Worm (Caenorhabditis elegans) whole organism, L4/young adult: ENCODE measurements around the gene F22B5.10.

Experiments used
- W03F9.2 ChIP-seq: fragments of 150-350 bp; optimal IDR thresholded peaks from 2 replicates; lab custom pipeline; 2014; ENCODE audit warnings: missing biosample characterization, missing genetic modification characterization
- him-1 ChIP-seq: sonication (generic microtip); optimal IDR thresholded peaks from 2 replicates; lab custom pipeline; 2016; ENCODE audit warnings: missing genotype, missing genetic modification reagents, missing genetic modification characterization, missing compliant biosample characterization

DNA sequence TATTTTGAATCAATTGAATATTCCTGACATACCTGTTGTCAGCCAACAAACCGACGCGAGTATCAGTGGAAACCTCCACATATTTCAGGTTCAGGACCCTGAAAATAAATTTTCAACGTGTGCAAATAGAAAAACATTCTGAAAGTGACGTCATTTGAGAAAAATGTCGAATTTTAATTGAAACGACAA, 38.3 kb upstream of the F22B5.10 start, which contains the start of gene F14E5.2:
- no peak for TF ChIP-seq W03F9.2 (tag; lab: Kevin White, UChicago)
- TF ChIP-seq him-1 (tag; lab: Kevin White, UChicago) = no peak
